Fruit fly (Drosophila melanogaster) whole organism, embryonic: ENCODE measurements around the gene CG12814.

Experiments used
- Aef1 ChIP-seq: fragments of 200-800 bp; sonication (Bioruptor generic); IDR thresholded peaks from 3 replicates; pipeline ENCODE4 v1.3.6; 2022; ENCODE audit warnings: missing biosample characterization, missing genetic modification characterization
- Atf-2 ChIP-seq: fragments of 200-800 bp; sonication (Bioruptor generic); optimal IDR thresholded peaks from 2 replicates; lab custom pipeline; 2016; ENCODE audit warnings: missing biosample characterization, missing genetic modification characterization
- Awh ChIP-seq: fragments of 200-800 bp; sonication (Bioruptor generic); IDR thresholded peaks from 2 replicates; pipeline ENCODE4, ENCODE4 v1.3.6; 2022; ENCODE audit warnings: missing biosample characterization, missing genetic modification characterization
- C15 ChIP-seq: fragments of 200-800 bp; sonication (Bioruptor generic); IDR thresholded peaks from 3 replicates; pipeline ENCODE4 v1.3.6; 2022; ENCODE audit warnings: missing biosample characterization, missing genetic modification characterization
- CG10654 ChIP-seq: fragments of 200-800 bp; sonication (Bioruptor generic); optimal IDR thresholded peaks from 2 replicates; lab custom pipeline; 2016; ENCODE audit warnings: missing biosample characterization, missing genetic modification characterization
- CG12155 ChIP-seq: fragments of 200-800 bp; sonication (Bioruptor generic); optimal IDR thresholded peaks from 3 replicates; lab custom pipeline; 2016; ENCODE audit warnings: missing biosample characterization, missing genetic modification characterization
- CG14441 ChIP-seq: fragments of 200-800 bp; sonication (Bioruptor generic); IDR thresholded peaks from 2 replicates; pipeline ENCODE4 v1.3.6; 2022; ENCODE audit warnings: missing biosample characterization, missing genetic modification characterization
- CG14860 ChIP-seq: fragments of 200-800 bp; sonication (Bioruptor generic); IDR thresholded peaks from 3 replicates; pipeline ENCODE4 v1.3.6; 2022; ENCODE audit warnings: missing biosample characterization, missing genetic modification characterization; ENCODE audit not compliant: partially characterized antibody
- CG1529 ChIP-seq: fragments of 200-800 bp; sonication (Bioruptor generic); optimal IDR thresholded peaks from 3 replicates; lab custom pipeline; 2018; ENCODE audit warnings: missing biosample characterization, missing genetic modification characterization
- CG17829 ChIP-seq: fragments of 200-800 bp; optimal IDR thresholded peaks from 2 replicates; lab custom pipeline; 2019; ENCODE audit warnings: missing biosample characterization, mild to moderate bottlenecking, missing genetic modification characterization, moderate library complexity
- CG18599 ChIP-seq: fragments of 200-800 bp; sonication (Bioruptor generic); optimal IDR thresholded peaks from 3 replicates; lab custom pipeline; 2017; ENCODE audit warnings: missing biosample characterization, missing genetic modification characterization, mild to moderate bottlenecking, moderate library complexity, missing genetic modification reagents
- CG30020 ChIP-seq: fragments of 200-800 bp; optimal IDR thresholded peaks from 2 replicates; lab custom pipeline; 2019; ENCODE audit warnings: missing biosample characterization, mild to moderate bottlenecking, missing genetic modification characterization, moderate library complexity
- CG30431 ChIP-seq: fragments of 200-800 bp; sonication (Bioruptor generic); optimal IDR thresholded peaks from 2 replicates; lab custom pipeline; 2017; ENCODE audit warnings: missing biosample characterization, missing genetic modification characterization
- CG31388 ChIP-seq: fragments of 200-800 bp; sonication (Bioruptor generic); optimal IDR thresholded peaks from 2 replicates; lab custom pipeline; 2016; ENCODE audit warnings: missing biosample characterization, missing genetic modification characterization
- CG32767 ChIP-seq: fragments of 200-800 bp; sonication (Bioruptor generic); IDR thresholded peaks from 2 replicates; pipeline ENCODE4 v1.3.6; 2022; ENCODE audit warnings: missing biosample characterization, missing genetic modification characterization
- CG34224 ChIP-seq: fragments of 200-800 bp; sonication (Bioruptor generic); IDR thresholded peaks from 3 replicates; pipeline ENCODE4 v1.3.6; 2022; ENCODE audit warnings: missing biosample characterization, missing genetic modification characterization; ENCODE audit not compliant: partially characterized antibody
- CG4730 ChIP-seq: fragments of 200-800 bp; sonication (Bioruptor generic); IDR thresholded peaks from 2 replicates; pipeline ENCODE4 v1.3.6; 2022; ENCODE audit warnings: missing biosample characterization, missing genetic modification characterization
- CG6272 ChIP-seq: fragments of 200-800 bp; sonication (Bioruptor generic); IDR thresholded peaks from 2 replicates; pipeline ENCODE4 v1.3.6; 2022; ENCODE audit warnings: missing biosample characterization, missing genetic modification characterization
- CG6791 ChIP-seq: fragments of 200-800 bp; sonication (Bioruptor generic); IDR thresholded peaks from 3 replicates; pipeline ENCODE4 v1.3.6; 2022; ENCODE audit warnings: missing biosample characterization, missing genetic modification characterization; ENCODE audit not compliant: partially characterized antibody
- CG7786 ChIP-seq: fragments of 200-800 bp; sonication (Bioruptor generic); optimal IDR thresholded peaks from 2 replicates; lab custom pipeline; 2016; ENCODE audit warnings: missing biosample characterization, missing genetic modification characterization
- CG8089 ChIP-seq: fragments of 200-800 bp; sonication (Bioruptor generic); optimal IDR thresholded peaks from 3 replicates; lab custom pipeline; 2016; ENCODE audit warnings: missing biosample characterization, missing genetic modification characterization
- Dp ChIP-seq: fragments of 200-800 bp; sonication (Bioruptor generic); optimal IDR thresholded peaks from 2 replicates; lab custom pipeline; 2018; ENCODE audit warnings: missing biosample characterization, mild to moderate bottlenecking, missing genetic modification characterization, moderate library complexity
- HHEX ChIP-seq: fragments of 200-800 bp; sonication (Bioruptor generic); optimal IDR thresholded peaks from 3 replicates; lab custom pipeline; 2017; ENCODE audit warnings: missing biosample characterization, mild to moderate bottlenecking, missing genetic modification characterization, missing genetic modification reagents
- Hand ChIP-seq: fragments of 200-800 bp; sonication (Bioruptor generic); optimal IDR thresholded peaks from 2 replicates; lab custom pipeline; 2017; ENCODE audit warnings: mild to moderate bottlenecking, missing biosample characterization, missing genetic modification reagents, missing genetic modification characterization
- Hr51 ChIP-seq, 2 experiments: fragments of 200-800 bp; sonication (Bioruptor generic); optimal IDR thresholded peaks; 2 replicates in 1 of 2; 3 replicates in 1 of 2; lab custom pipeline; 2016 to 2018; ENCODE audit warnings: missing biosample characterization in 2 of 2, missing genetic modification characterization in 2 of 2, mild to moderate bottlenecking in 1 of 2, moderate library complexity in 1 of 2
- Hr78 ChIP-seq, 2 experiments: fragments of 200-800 bp in 1 of 2; fragments of >200 bp in 1 of 2; sonication (Bioruptor generic) in 1 of 2; optimal IDR thresholded peaks; 2 replicates each; lab custom pipeline; 2017 to 2019; ENCODE audit warnings: missing biosample characterization in 2 of 2, missing genetic modification characterization in 2 of 2, mild to moderate bottlenecking in 1 of 2, moderate library complexity in 1 of 2
- MTF-1 ChIP-seq: fragments of 200-800 bp; sonication (Bioruptor generic); optimal IDR thresholded peaks from 2 replicates; lab custom pipeline; 2018; ENCODE audit warnings: missing biosample characterization, mild to moderate bottlenecking, missing genetic modification characterization, borderline replicate concordance
- Nf-YA ChIP-seq: fragments of 200-800 bp; sonication (Bioruptor generic); IDR thresholded peaks from 2 replicates; pipeline ENCODE4 v1.3.6; 2022; ENCODE audit warnings: missing biosample characterization, missing genetic modification characterization
- NfI ChIP-seq: fragments of 200-800 bp; sonication (Bioruptor generic); optimal IDR thresholded peaks from 3 replicates; lab custom pipeline; 2018; ENCODE audit warnings: missing biosample characterization, mild to moderate bottlenecking, missing genetic modification characterization, moderate library complexity
- PHDP ChIP-seq: fragments of 200-800 bp; sonication (Bioruptor generic); optimal IDR thresholded peaks from 3 replicates; lab custom pipeline; 2018; ENCODE audit warnings: missing biosample characterization, mild to moderate bottlenecking, missing genetic modification characterization, moderate library complexity
- Sox102F ChIP-seq: fragments of 200-800 bp; sonication (Bioruptor generic); optimal IDR thresholded peaks from 2 replicates; lab custom pipeline; 2018; ENCODE audit warnings: missing biosample characterization, mild to moderate bottlenecking, missing genetic modification characterization, moderate library complexity
- ac ChIP-seq: fragments of 200-800 bp; sonication (Bioruptor generic); optimal IDR thresholded peaks from 3 replicates; lab custom pipeline; 2017; ENCODE audit warnings: missing biosample characterization, mild to moderate bottlenecking, missing genetic modification characterization
- cad ChIP-seq: fragments of >200 bp; optimal IDR thresholded peaks from 2 replicates; lab custom pipeline; 2017; ENCODE audit warnings: missing biosample characterization, missing genetic modification characterization
- croc ChIP-seq: fragments of 200-800 bp; sonication (Bioruptor generic); conservative IDR thresholded peaks from 3 replicates; pipeline ENCODE4 v1.3.6; 2022; ENCODE audit warnings: missing biosample characterization, missing genetic modification characterization
- dati ChIP-seq: fragments of 200-800 bp; sonication (Bioruptor generic); IDR thresholded peaks from 2 replicates; pipeline ENCODE4 v1.3.6; 2022; ENCODE audit warnings: missing biosample characterization, missing genetic modification characterization
- emc ChIP-seq: fragments of 200-800 bp; sonication (Bioruptor generic); optimal IDR thresholded peaks from 2 replicates; lab custom pipeline; 2016; ENCODE audit warnings: missing biosample characterization, missing genetic modification characterization
- gro ChIP-seq: fragments of 200-800 bp; sonication (Bioruptor generic); optimal IDR thresholded peaks from 2 replicates; lab custom pipeline; 2016; ENCODE audit warnings: missing biosample characterization, missing genetic modification characterization
- ind ChIP-seq: fragments of 200-800 bp; sonication (Bioruptor generic); optimal IDR thresholded peaks from 3 replicates; lab custom pipeline; 2016; ENCODE audit warnings: missing biosample characterization, missing genetic modification characterization
- insv ChIP-seq, 2 experiments: fragments of 200-800 bp; sonication (Bioruptor generic); optimal IDR thresholded peaks; 3 replicates each; lab custom pipeline; 2016 to 2018; ENCODE audit warnings: missing biosample characterization in 2 of 2, missing genetic modification characterization in 2 of 2
- ken ChIP-seq: fragments of 200-800 bp; sonication (Bioruptor generic); IDR thresholded peaks from 3 replicates; pipeline ENCODE4 v1.3.6; 2022; ENCODE audit warnings: missing biosample characterization, missing genetic modification characterization
- sqz ChIP-seq: fragments of 200-800 bp; sonication (Bioruptor generic); optimal IDR thresholded peaks from 3 replicates; lab custom pipeline; 2018; ENCODE audit warnings: missing biosample characterization, mild to moderate bottlenecking, missing genetic modification characterization
- stwl ChIP-seq: fragments of 200-800 bp; sonication (Bioruptor generic); optimal IDR thresholded peaks from 3 replicates; lab custom pipeline; 2018; ENCODE audit warnings: missing biosample characterization, mild to moderate bottlenecking, missing genetic modification characterization, moderate library complexity
- tll ChIP-seq, 2 experiments: fragments of 200-800 bp in 1 of 2; fragments of >200 bp in 1 of 2; sonication (Bioruptor generic) in 1 of 2; optimal IDR thresholded peaks; 2 replicates each; lab custom pipeline; 2017 to 2019; ENCODE audit warnings: missing biosample characterization in 2 of 2, missing genetic modification characterization in 2 of 2, mild to moderate bottlenecking in 1 of 2, moderate library complexity in 1 of 2
- trh ChIP-seq: fragments of 200-800 bp; sonication (Bioruptor generic); optimal IDR thresholded peaks from 2 replicates; lab custom pipeline; 2016; ENCODE audit warnings: missing biosample characterization, missing genetic modification characterization
- tup ChIP-seq: fragments of 200-800 bp; sonication (Bioruptor generic); optimal IDR thresholded peaks from 2 replicates; lab custom pipeline; 2016; ENCODE audit warnings: missing biosample characterization, mild to moderate bottlenecking, missing genetic modification characterization, moderate library complexity
- twi ChIP-seq: fragments of 200-800 bp; optimal IDR thresholded peaks from 2 replicates; lab custom pipeline; 2019; ENCODE audit warnings: missing biosample characterization, mild to moderate bottlenecking, missing genetic modification characterization, moderate library complexity
- zfh2 ChIP-seq: fragments of 200-800 bp; sonication (Bioruptor generic); optimal IDR thresholded peaks from 2 replicates; lab custom pipeline; 2016; ENCODE audit warnings: missing biosample characterization, missing genetic modification characterization

The CG12814 gene

dm6 chr3R:10139649-10140598 is 49.5 kb downstream of the CG12814 start, which contains the start of gene tws (continued):
- TF ChIP-seq CG6791 (GFP tag; lab: Robert Waterston, UW) (0 out of 3 replicates have a peak, but pooled peaks have one; percentile 37), CG6272 (GFP tag; lab: Robert Waterston, UW) (no peak), Nf-YA (GFP tag; lab: Robert Waterston, UW) (no peak), croc (GFP tag; lab: Robert Waterston, UW) (no peak), CG14441 (GFP tag; lab: Robert Waterston, UW) (peak; percentile 72), CG10654 (GFP tag; lab: Kevin White, UChicago) (no peak), Hand (GFP tag; lab: Kevin White, UChicago) (peak; percentile 46), MTF-1 (peak; percentile 48), PHDP (tag; lab: Kevin White, UChicago) (peak; percentile 70), CG4730 (GFP tag; lab: Robert Waterston, UW) (no peak), CG30431 (GFP tag; lab: Kevin White, UChicago) (peak; percentile 9), Awh (peak; percentile 90), CG1529 (peak; percentile 24), CG12155 (no peak), sqz (no peak), CG7786 (no peak), ken (GFP tag; lab: Robert Waterston, UW) (no peak), CG30020 (tag; lab: Kevin White, UChicago) (no peak), CG17829 (tag; lab: Kevin White, UChicago) (peak; percentile 22), Dp (GFP tag; lab: Kevin White, UChicago) (no peak), Atf-2 (GFP tag; lab: Kevin White, UChicago) (peak; percentile 43), CG14860 (GFP tag; lab: Robert Waterston, UW) (no peak), Sox102F (GFP tag; lab: Kevin White, UChicago) (peak; percentile 56), CG31388 (GFP tag; lab: Kevin White, UChicago) (no peak), twi (tag; lab: Kevin White, UChicago) (no peak), Aef1 (GFP tag; lab: Robert Waterston, UW) (peak; percentile 28; the same call in 1 of the 3 replicates), stwl (tag; lab: Kevin White, UChicago) (no peak), ind (peak; percentile 2), gro (GFP tag; lab: Kevin White, UChicago) (peak; percentile 74), ac (no peak), C15 (GFP tag; lab: Robert Waterston, UW) (peak; percentile 23; the same call in 1 of the 3 replicates), cad (no peak), NfI (GFP tag; lab: Kevin White, UChicago) (peak; percentile 36), zfh2 (peak; percentile 11), CG32767 (peak; percentile 52; the same call in 1 of the 2 replicates), CG18599 (GFP tag; lab: Kevin White, UChicago) (peak; percentile 51), insv (GFP tag; optimal IDR thresholded peaks at IDR 0.05; lab: Kevin White, UChicago) (no peak), trh (GFP tag; lab: Kevin White, UChicago) (no peak), CG8089 (GFP tag; lab: Kevin White, UChicago) (peak; percentile 37), emc (GFP tag; lab: Kevin White, UChicago) (no peak), tup (GFP tag; lab: Kevin White, UChicago) (peak; percentile 36), CG34224 (no peak), HHEX (no peak), Hr51 (GFP tag; optimal IDR thresholded peaks at IDR 0.05; lab: Kevin White, UChicago) (peak in 1 of 2 experiments; percentile 61), Hr78 (GFP tag; optimal IDR thresholded peaks at IDR 0.05; lab: Kevin White, UChicago) (no peak), tll (GFP tag; optimal IDR thresholded peaks at IDR 0.05; lab: Kevin White, UChicago) (no peak), dati (peak; percentile 50; the same call in 1 of the 2 replicates)
